Worm (Caenorhabditis elegans) whole organism, L1 larva: Measurements from ENCODE around the gene npax-1.
A peak's percentile ranks its signal among the peaks of the same experiment; 100 is the strongest.

Source experiments
- C16A3.4 ChIP-seq: fragments of 150-350 bp; optimal IDR thresholded peaks from 2 replicates; lab custom pipeline; 2014; ENCODE audit warnings: missing biosample characterization, missing genetic modification characterization
- C34B4.2 ChIP-seq: sonication (generic microtip); optimal IDR thresholded peaks from 2 replicates; lab custom pipeline; 2017; ENCODE audit warnings: mild to moderate bottlenecking, missing genetic modification characterization, missing compliant biosample characterization
- Y116A8C.19 ChIP-seq: sonication (generic microtip); optimal IDR thresholded peaks from 2 replicates; lab custom pipeline; 2016; ENCODE audit warnings: missing compliant biosample characterization, missing genetic modification characterization, borderline replicate concordance
- alr-1 ChIP-seq: fragments of 200-800 bp; sonication (Bioruptor generic); optimal IDR thresholded peaks from 2 replicates; lab custom pipeline; 2018; ENCODE audit warnings: borderline replicate concordance, mild to moderate bottlenecking, missing genetic modification characterization, missing compliant biosample characterization
- aly-2 ChIP-seq: fragments of 150-350 bp; optimal IDR thresholded peaks from 2 replicates; lab custom pipeline; 2014; ENCODE audit warnings: missing biosample characterization, missing genetic modification characterization
- ama-1 ChIP-seq: fragments of 150-350 bp; optimal IDR thresholded peaks from 2 replicates; lab custom pipeline; 2014
- blmp-1 ChIP-seq: fragments of 150-350 bp; optimal IDR thresholded peaks from 2 replicates; lab custom pipeline; 2014; ENCODE audit warnings: missing biosample characterization, missing genetic modification characterization
- ceh-8 ChIP-seq: fragments of 200-800 bp; sonication (Bioruptor generic); optimal IDR thresholded peaks from 2 replicates; lab custom pipeline; 2018; ENCODE audit warnings: mild to moderate bottlenecking, missing genetic modification characterization, moderate library complexity, missing compliant biosample characterization
- ceh-88 ChIP-seq: fragments of 200-800 bp; sonication (Bioruptor generic); IDR thresholded peaks from 2 replicates; pipeline ENCODE4 v1.3.6; 2022; ENCODE audit warnings: missing genetic modification characterization, missing compliant biosample characterization
- ceh-90 ChIP-seq: sonication (generic microtip); optimal IDR thresholded peaks from 2 replicates; lab custom pipeline; 2016; ENCODE audit warnings: missing genetic modification characterization, missing compliant biosample characterization
- dpl-1 ChIP-seq, 3 experiments: fragments of 150-350 bp in 2 of 3; sonication (generic microtip) in 1 of 3; optimal IDR thresholded peaks; 2 replicates each; lab custom pipeline; 2014 to 2017; ENCODE audit warnings: missing biosample characterization in 3 of 3, missing genetic modification characterization in 3 of 3, missing genetic modification reagents in 3 of 3
- dsc-1 ChIP-seq: sonication (generic microtip); optimal IDR thresholded peaks from 2 replicates; lab custom pipeline; 2016; ENCODE audit warnings: mild to moderate bottlenecking, missing genetic modification characterization, missing compliant biosample characterization
- efl-3 ChIP-seq: fragments of 200-800 bp; sonication (Bioruptor generic); optimal IDR thresholded peaks from 2 replicates; lab custom pipeline; 2018; ENCODE audit warnings: mild to moderate bottlenecking, missing genetic modification characterization, missing compliant biosample characterization
- egl-13 ChIP-seq: sonication (generic microtip); optimal IDR thresholded peaks from 2 replicates; lab custom pipeline; 2016; ENCODE audit warnings: missing genotype, missing genetic modification reagents, missing genetic modification characterization, missing compliant biosample characterization
- elt-3 ChIP-seq, 6 experiments: fragments of 150-350 bp in 1 of 6; sonication (generic microtip); optimal IDR thresholded peaks; 2 replicates each; lab custom pipeline; 2017 to 2018; ENCODE audit warnings: missing biosample characterization in 6 of 6, missing genetic modification characterization in 6 of 6, inconsistent platforms in 1 of 6
- ets-5 ChIP-seq: fragments of 200-800 bp; sonication (Bioruptor generic); IDR thresholded peaks from 2 replicates; pipeline ENCODE4 v1.3.6; 2022; ENCODE audit warnings: missing genetic modification characterization, missing compliant biosample characterization
- fkh-10 ChIP-seq: sonication (generic microtip); optimal IDR thresholded peaks from 2 replicates; lab custom pipeline; 2017; ENCODE audit warnings: missing biosample characterization, missing genetic modification reagents, missing genetic modification characterization
- fkh-8 ChIP-seq: sonication (generic microtip); optimal IDR thresholded peaks from 2 replicates; lab custom pipeline; 2016; ENCODE audit warnings: mild to moderate bottlenecking, missing genetic modification characterization, missing compliant biosample characterization
- fos-1 ChIP-seq: fragments of 150-350 bp; optimal IDR thresholded peaks from 2 replicates; lab custom pipeline; 2014; ENCODE audit warnings: missing biosample characterization, missing genetic modification characterization
- hlh-17 ChIP-seq: fragments of 200-800 bp; sonication (Bioruptor generic); optimal IDR thresholded peaks from 2 replicates; lab custom pipeline; 2018; ENCODE audit warnings: missing genetic modification characterization, mild to moderate bottlenecking, missing compliant biosample characterization, moderate library complexity, borderline replicate concordance
- irx-1 ChIP-seq: sonication (generic microtip); optimal IDR thresholded peaks from 2 replicates; lab custom pipeline; 2016; ENCODE audit warnings: missing genetic modification characterization, missing compliant biosample characterization
- jun-1 ChIP-seq: fragments of 150-350 bp; optimal IDR thresholded peaks from 2 replicates; lab custom pipeline; 2014; ENCODE audit warnings: missing biosample characterization, missing genetic modification reagents, missing genetic modification characterization
- lin-13 ChIP-seq: fragments of 150-350 bp; optimal IDR thresholded peaks from 2 replicates; lab custom pipeline; 2014; ENCODE audit warnings: missing biosample characterization, missing genetic modification reagents, missing genetic modification characterization
- lin-35 ChIP-seq, 2 experiments: fragments of 150-350 bp; optimal IDR thresholded peaks; 2 replicates each; lab custom pipeline; 2014; ENCODE audit warnings: missing biosample characterization in 2 of 2, missing genetic modification characterization in 2 of 2, missing genetic modification reagents in 2 of 2
- lsy-2 ChIP-seq, 2 experiments: fragments of 150-350 bp; optimal IDR thresholded peaks; 2 replicates each; lab custom pipeline; 2014; ENCODE audit warnings: missing biosample characterization in 2 of 2, missing genetic modification characterization in 2 of 2
- mdl-1 ChIP-seq, 2 experiments: fragments of 150-350 bp; optimal IDR thresholded peaks; 2 replicates each; lab custom pipeline; 2014 to 2017; ENCODE audit warnings: missing biosample characterization in 2 of 2, missing genetic modification characterization in 2 of 2, inconsistent platforms in 1 of 2
- mef-2 ChIP-seq: fragments of 150-350 bp; optimal IDR thresholded peaks from 2 replicates; lab custom pipeline; 2014; ENCODE audit warnings: missing biosample characterization, missing genetic modification characterization
- mep-1 ChIP-seq: fragments of 150-350 bp; optimal IDR thresholded peaks from 2 replicates; lab custom pipeline; 2014; ENCODE audit warnings: missing biosample characterization, missing genetic modification characterization
- nhr-20 ChIP-seq: sonication (generic microtip); optimal IDR thresholded peaks from 2 replicates; lab custom pipeline; 2016; ENCODE audit warnings: mild to moderate bottlenecking, missing genetic modification characterization, missing compliant biosample characterization
- nhr-237 ChIP-seq: fragments of 150-350 bp; optimal IDR thresholded peaks from 2 replicates; lab custom pipeline; 2014; ENCODE audit warnings: missing biosample characterization, missing genetic modification characterization
- nhr-28 ChIP-seq: fragments of 150-350 bp; optimal IDR thresholded peaks from 2 replicates; lab custom pipeline; 2014; ENCODE audit warnings: missing biosample characterization, missing genetic modification characterization
- nhr-47 ChIP-seq: sonication (generic microtip); optimal IDR thresholded peaks from 2 replicates; lab custom pipeline; 2016; ENCODE audit warnings: mild to moderate bottlenecking, missing genetic modification characterization, moderate library complexity, missing compliant biosample characterization
- nhr-71 ChIP-seq: sonication (generic microtip); optimal IDR thresholded peaks from 2 replicates; lab custom pipeline; 2016; ENCODE audit warnings: mild to moderate bottlenecking, missing genetic modification characterization, moderate library complexity, missing compliant biosample characterization
- nhr-84 ChIP-seq: sonication (generic microtip); optimal IDR thresholded peaks from 2 replicates; lab custom pipeline; 2017; ENCODE audit warnings: missing biosample characterization, missing genetic modification characterization
- nhr-85 ChIP-seq: sonication (generic microtip); peaks from one replicate; lab custom pipeline; 2016; ENCODE audit warnings: missing genetic modification characterization, inconsistent platforms, missing compliant biosample characterization
- nhr-90 ChIP-seq: sonication (generic microtip); optimal IDR thresholded peaks from 2 replicates; lab custom pipeline; 2016; ENCODE audit warnings: mild to moderate bottlenecking, missing genetic modification characterization, missing compliant biosample characterization; ENCODE audit not compliant: poor library complexity
- pag-3 ChIP-seq: sonication (generic microtip); optimal IDR thresholded peaks from 2 replicates; lab custom pipeline; 2017; ENCODE audit warnings: missing genetic modification characterization, mild to moderate bottlenecking, missing compliant biosample characterization, antibody characterized with exemption, borderline replicate concordance; ENCODE audit not compliant: insufficient read depth
- rnt-1 ChIP-seq: sonication (generic microtip); optimal IDR thresholded peaks from 2 replicates; lab custom pipeline; 2016; ENCODE audit warnings: mild to moderate bottlenecking, missing genetic modification characterization, moderate library complexity, missing compliant biosample characterization
- skn-1 ChIP-seq: fragments of 150-350 bp; optimal IDR thresholded peaks from 2 replicates; lab custom pipeline; 2014; ENCODE audit warnings: missing biosample characterization, missing genetic modification characterization
- snu-23 ChIP-seq: sonication (generic microtip); optimal IDR thresholded peaks from 2 replicates; lab custom pipeline; 2016; ENCODE audit warnings: missing genetic modification characterization, missing compliant biosample characterization
- sptf-1 ChIP-seq: fragments of 150-350 bp; optimal IDR thresholded peaks from 2 replicates; lab custom pipeline; 2014; ENCODE audit warnings: missing biosample characterization, missing genetic modification characterization
- tbx-2 ChIP-seq: sonication (generic microtip); optimal IDR thresholded peaks from 2 replicates; lab custom pipeline; 2016; ENCODE audit warnings: missing genetic modification characterization, missing compliant biosample characterization
- unc-130 ChIP-seq: fragments of 150-350 bp; optimal IDR thresholded peaks from 2 replicates; lab custom pipeline; 2017; ENCODE audit warnings: missing biosample characterization, missing genetic modification characterization, inconsistent platforms
- unc-62 ChIP-seq: fragments of 150-350 bp; optimal IDR thresholded peaks from 2 replicates; lab custom pipeline; 2014; ENCODE audit warnings: missing biosample characterization, missing genetic modification reagents, missing genetic modification characterization
- unc-86 ChIP-seq: sonication (generic microtip); optimal IDR thresholded peaks from 2 replicates; lab custom pipeline; 2016; ENCODE audit warnings: missing genetic modification characterization, missing compliant biosample characterization
- unc-98 ChIP-seq: fragments of 200-800 bp; sonication (Bioruptor generic); IDR thresholded peaks from 2 replicates; pipeline ENCODE4 v1.3.6; 2022; ENCODE audit warnings: missing genetic modification characterization, missing compliant biosample characterization
- zip-4 ChIP-seq: fragments of 200-800 bp; sonication (Bioruptor generic); optimal IDR thresholded peaks from 2 replicates; lab custom pipeline; 2018; ENCODE audit warnings: mild to moderate bottlenecking, missing genetic modification characterization, moderate library complexity, missing compliant biosample characterization
- ztf-11 ChIP-seq, 2 experiments: sonication (generic microtip); optimal IDR thresholded peaks; 2 replicates each; lab custom pipeline; 2016 to 2017; ENCODE audit warnings: missing genetic modification characterization in 2 of 2, missing biosample characterization in 1 of 2, missing compliant biosample characterization in 1 of 2

The npax-1 gene

ce11 chrII:7342884-7343283 is 11.8 kb upstream of the npax-1 start (continued):
- TF ChIP-seq ceh-8 (GFP tag; lab: Kevin White, UChicago) (no peak), irx-1 (no peak), nhr-90 (tag; lab: Kevin White, UChicago) (peak; percentile 65), fos-1 (tag; lab: Kevin White, UChicago) (no peak), fkh-10 (no peak), blmp-1 (tag; lab: Kevin White, UChicago) (peak; percentile 86), mep-1 (tag; lab: Kevin White, UChicago) (no peak), dpl-1 (GFP tag; optimal IDR thresholded peaks at IDR 0.05; lab: Kevin White, UChicago) (peak in 1 of 3 experiments; percentile 13), Y116A8C.19 (no peak), lsy-2 (tag; optimal IDR thresholded peaks at IDR 0.05; lab: Kevin White, UChicago) (peak in 1 of 2 experiments; percentile 18), mdl-1 (tag; optimal IDR thresholded peaks at IDR 0.05; lab: Kevin White, UChicago) (peak in 1 of 2 experiments; percentile 85), nhr-71 (tag; lab: Kevin White, UChicago) (peak; percentile 71), elt-3 (tag; optimal IDR thresholded peaks at IDR 0.05; lab: Kevin White, UChicago) (peak; percentile 63 to 86 (median 76))

DNA sequence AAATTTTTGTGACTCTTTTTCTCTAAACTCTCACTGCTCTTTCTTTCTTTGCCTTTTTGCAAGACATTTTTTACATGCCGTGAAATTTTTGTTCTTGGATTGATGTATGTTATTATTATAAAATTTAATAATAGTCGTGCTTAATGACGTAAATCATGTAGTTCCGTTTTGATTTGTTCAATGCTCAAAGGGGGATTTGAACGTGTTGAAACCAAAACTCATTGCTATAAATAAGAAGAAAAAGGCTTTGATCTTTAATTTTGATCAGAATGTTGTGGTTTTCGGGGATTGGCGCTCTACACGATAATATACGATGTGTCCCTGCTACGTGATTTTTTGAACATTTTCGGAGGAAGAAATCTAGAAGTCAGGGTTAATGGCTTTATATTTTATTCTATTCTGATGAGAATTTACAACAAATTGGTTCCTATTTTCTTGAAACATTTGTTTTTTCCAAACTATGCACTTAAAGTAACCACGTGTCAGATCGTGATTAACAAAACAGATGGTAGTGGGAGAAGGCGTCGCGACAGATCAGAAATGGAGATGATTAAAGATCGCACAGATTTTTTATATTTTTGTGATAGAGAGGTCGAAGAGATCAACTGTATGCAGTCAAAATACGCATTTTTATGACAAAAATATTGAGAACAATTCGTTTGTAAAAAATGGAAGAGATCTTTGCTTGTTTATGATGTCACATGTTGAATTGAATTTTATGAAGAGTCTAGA is 10.6 kb upstream of the npax-1 start:
- TF ChIP-seq ceh-88 (GFP tag; lab: Robert Waterston, UW) (no peak), irx-1 (no peak), Y116A8C.19 (no peak), egl-13 (tag; lab: Kevin White, UChicago) (no peak), unc-130 (tag; lab: Kevin White, UChicago) (no peak), fos-1 (tag; lab: Kevin White, UChicago) (no peak), alr-1 (tag; lab: Kevin White, UChicago) (no peak), jun-1 (tag; lab: Kevin White, UChicago) (no peak), mef-2 (no peak), blmp-1 (tag; lab: Kevin White, UChicago) (peak; percentile 60), nhr-47 (tag; lab: Kevin White, UChicago) (peak; percentile 19), nhr-85 (tag; lab: Kevin White, UChicago) (peak; percentile 90), snu-23 (no peak), zip-4 (GFP tag; lab: Kevin White, UChicago) (no peak), ama-1 (lab: Kevin White, UChicago) (no peak), efl-3 (no peak), nhr-237 (tag; lab: Kevin White, UChicago) (no peak), nhr-28 (tag; lab: Kevin White, UChicago) (no peak), fkh-8 (tag; lab: Kevin White, UChicago) (peak; percentile 57), skn-1 (tag; lab: Kevin White, UChicago) (no peak), fkh-10 (no peak), nhr-20 (tag; lab: Kevin White, UChicago) (peak; percentile 41), aly-2 (tag; lab: Kevin White, UChicago) (no peak), nhr-84 (tag; lab: Kevin White, UChicago) (no peak), ceh-90 (tag; lab: Kevin White, UChicago) (no peak), unc-62 (GFP tag; lab: Kevin White, UChicago) (no peak), C34B4.2 (tag; lab: Kevin White, UChicago) (no peak), ets-5 (GFP tag; lab: Robert Waterston, UW) (no peak), tbx-2 (tag; lab: Kevin White, UChicago) (no peak), unc-98 (no peak), lin-35 (GFP tag; optimal IDR thresholded peaks at IDR 0.05; lab: Kevin White, UChicago) (no peak), pag-3 (no peak), C16A3.4 (tag; lab: Kevin White, UChicago) (no peak), dsc-1 (tag; lab: Kevin White, UChicago) (peak; percentile 24), rnt-1 (no peak), ceh-8 (GFP tag; lab: Kevin White, UChicago) (no peak), lin-13 (GFP tag; lab: Kevin White, UChicago) (no peak), sptf-1 (tag; lab: Kevin White, UChicago) (no peak), mdl-1 (tag; optimal IDR thresholded peaks at IDR 0.05; lab: Kevin White, UChicago) (peak in 1 of 2 experiments; percentile 16), unc-86 (tag; lab: Kevin White, UChicago) (no peak), elt-3 (tag; optimal IDR thresholded peaks at IDR 0.05; lab: Kevin White, UChicago) (peak in 1 of 6 experiments; percentile 55), dpl-1 (GFP tag; optimal IDR thresholded peaks at IDR 0.05; lab: Kevin White, UChicago) (no peak), ztf-11 (tag; optimal IDR thresholded peaks at IDR 0.05; lab: Kevin White, UChicago) (no peak), hlh-17 (no peak)
